Fruit fly (Drosophila melanogaster) whole organism, embryonic: Measurements from ENCODE around the gene CG42633.

Experiments
- Antp ChIP-seq: fragments of 200-800 bp; sonication (Bioruptor generic); optimal IDR thresholded peaks from 3 replicates; lab custom pipeline; 2016; ENCODE audit warnings: missing biosample characterization, missing genetic modification characterization
- BEAF-32 ChIP-seq: fragments of 200-800 bp; sonication (Bioruptor generic); optimal IDR thresholded peaks from 3 replicates; lab custom pipeline; 2017; ENCODE audit warnings: missing biosample characterization, missing genetic modification characterization, mild to moderate bottlenecking, moderate library complexity, missing genetic modification reagents
- CG10147 ChIP-seq: fragments of 200-800 bp; sonication (Bioruptor generic); optimal IDR thresholded peaks from 2 replicates; lab custom pipeline; 2019; ENCODE audit warnings: missing biosample characterization, mild to moderate bottlenecking, missing genetic modification characterization, moderate library complexity
- CG11247 ChIP-seq: fragments of 200-800 bp; sonication (Bioruptor generic); IDR thresholded peaks from 2 replicates; pipeline ENCODE4 v1.3.6; 2022; ENCODE audit warnings: missing biosample characterization, missing genetic modification characterization
- CG11398 ChIP-seq: fragments of 200-800 bp; sonication (Bioruptor generic); optimal IDR thresholded peaks from 2 replicates; lab custom pipeline; 2016; ENCODE audit warnings: missing biosample characterization, missing genetic modification characterization
- CG11696 ChIP-seq: fragments of 200-800 bp; sonication (Bioruptor generic); IDR thresholded peaks from 2 replicates; pipeline ENCODE4 v1.3.6; 2022; ENCODE audit warnings: missing biosample characterization, missing genetic modification characterization
- CG14860 ChIP-seq: fragments of 200-800 bp; sonication (Bioruptor generic); IDR thresholded peaks from 3 replicates; pipeline ENCODE4 v1.3.6; 2022; ENCODE audit warnings: missing biosample characterization, missing genetic modification characterization; ENCODE audit not compliant: partially characterized antibody
- CG14965 ChIP-seq: fragments of 200-800 bp; sonication (Bioruptor generic); optimal IDR thresholded peaks from 2 replicates; lab custom pipeline; 2016; ENCODE audit warnings: missing biosample characterization, missing genetic modification characterization, borderline replicate concordance
- CG16863 ChIP-seq: fragments of 200-800 bp; sonication (Bioruptor generic); optimal IDR thresholded peaks from 3 replicates; lab custom pipeline; 2016; ENCODE audit warnings: missing biosample characterization, missing genetic modification characterization
- CG17186 ChIP-seq: fragments of 200-800 bp; sonication (Bioruptor generic); optimal IDR thresholded peaks from 3 replicates; lab custom pipeline; 2017; ENCODE audit warnings: missing biosample characterization, missing genetic modification reagents, missing genetic modification characterization
- CG17829 ChIP-seq: fragments of 200-800 bp; optimal IDR thresholded peaks from 2 replicates; lab custom pipeline; 2019; ENCODE audit warnings: missing biosample characterization, mild to moderate bottlenecking, missing genetic modification characterization, moderate library complexity
- CG18764 ChIP-seq: fragments of 200-800 bp; sonication (Bioruptor generic); optimal IDR thresholded peaks from 3 replicates; lab custom pipeline; 2016; ENCODE audit warnings: missing biosample characterization, missing genetic modification characterization
- CG30403 ChIP-seq: fragments of 200-800 bp; sonication (Bioruptor generic); optimal IDR thresholded peaks from 3 replicates; lab custom pipeline; 2016; ENCODE audit warnings: missing biosample characterization, missing genetic modification characterization
- CG31224 ChIP-seq: fragments of 200-800 bp; sonication (Bioruptor generic); IDR thresholded peaks from 2 replicates; pipeline ENCODE4 v1.3.6; 2022; ENCODE audit warnings: missing biosample characterization, missing genetic modification characterization
- CG3163 ChIP-seq: fragments of 200-800 bp; sonication (Bioruptor generic); optimal IDR thresholded peaks from 3 replicates; lab custom pipeline; 2016; ENCODE audit warnings: missing biosample characterization, missing genetic modification characterization
- CG34224 ChIP-seq: fragments of 200-800 bp; sonication (Bioruptor generic); IDR thresholded peaks from 3 replicates; pipeline ENCODE4 v1.3.6; 2022; ENCODE audit warnings: missing biosample characterization, missing genetic modification characterization; ENCODE audit not compliant: partially characterized antibody
- CG6654 ChIP-seq: fragments of 200-800 bp; sonication (Bioruptor generic); optimal IDR thresholded peaks from 2 replicates; lab custom pipeline; 2017; ENCODE audit warnings: missing biosample characterization, mild to moderate bottlenecking, missing genetic modification characterization
- CG7839 ChIP-seq: fragments of 200-800 bp; sonication (Bioruptor generic); optimal IDR thresholded peaks from 3 replicates; lab custom pipeline; 2018; ENCODE audit warnings: missing biosample characterization, mild to moderate bottlenecking, missing genetic modification characterization, moderate library complexity
- CG9817 ChIP-seq: fragments of 200-800 bp; sonication (Bioruptor generic); optimal IDR thresholded peaks from 2 replicates; lab custom pipeline; 2018; ENCODE audit warnings: missing biosample characterization, mild to moderate bottlenecking, missing genetic modification characterization, moderate library complexity
- Dad ChIP-seq: fragments of 200-800 bp; sonication (Bioruptor generic); optimal IDR thresholded peaks from 3 replicates; lab custom pipeline; 2016; ENCODE audit warnings: missing biosample characterization, missing genetic modification characterization
- Ets97D ChIP-seq: fragments of 200-800 bp; sonication (Bioruptor generic); optimal IDR thresholded peaks from 3 replicates; lab custom pipeline; 2016; ENCODE audit warnings: missing biosample characterization, missing genetic modification characterization
- MESR4 ChIP-seq: fragments of 200-800 bp; sonication (Bioruptor generic); optimal IDR thresholded peaks from 2 replicates; lab custom pipeline; 2018; ENCODE audit warnings: missing biosample characterization, mild to moderate bottlenecking, missing genetic modification characterization, moderate library complexity
- Max ChIP-seq: fragments of 200-800 bp; sonication (Bioruptor generic); optimal IDR thresholded peaks from 2 replicates; lab custom pipeline; 2016; ENCODE audit warnings: missing biosample characterization, mild to moderate bottlenecking, missing genetic modification characterization
- Med ChIP-seq: fragments of 200-800 bp; sonication (Bioruptor generic); peaks from one replicate; lab custom pipeline; 2016; ENCODE audit warnings: missing biosample characterization, missing genetic modification characterization, mild to moderate bottlenecking, inconsistent platforms, moderate library complexity
- NFAT ChIP-seq: fragments of 200-800 bp; sonication (Bioruptor generic); IDR thresholded peaks from 2 replicates; pipeline ENCODE4 v1.3.6; 2022; ENCODE audit warnings: missing biosample characterization, missing genetic modification characterization
- NfI ChIP-seq: fragments of 200-800 bp; sonication (Bioruptor generic); optimal IDR thresholded peaks from 3 replicates; lab custom pipeline; 2018; ENCODE audit warnings: missing biosample characterization, mild to moderate bottlenecking, missing genetic modification characterization, moderate library complexity
- Opbp ChIP-seq: fragments of 200-800 bp; sonication (Bioruptor generic); IDR thresholded peaks from 3 replicates; pipeline ENCODE4 v1.3.6; 2022; ENCODE audit warnings: missing biosample characterization, missing genetic modification characterization; ENCODE audit not compliant: partially characterized antibody
- Sox100B ChIP-seq: fragments of 200-800 bp; sonication (Bioruptor generic); optimal IDR thresholded peaks from 3 replicates; lab custom pipeline; 2018; ENCODE audit warnings: missing biosample characterization, mild to moderate bottlenecking, missing genetic modification characterization
- Sry-β ChIP-seq: fragments of 200-800 bp; sonication (Bioruptor generic); optimal IDR thresholded peaks from 2 replicates; lab custom pipeline; 2018; ENCODE audit warnings: missing biosample characterization, mild to moderate bottlenecking, missing genetic modification characterization, moderate library complexity
- al ChIP-seq: fragments of 200-800 bp; sonication (Bioruptor generic); IDR thresholded peaks from 2 replicates; pipeline ENCODE4 v1.3.6; 2022; ENCODE audit warnings: missing biosample characterization, missing genetic modification characterization
- ara ChIP-seq: fragments of 200-800 bp; sonication (Bioruptor generic); IDR thresholded peaks from 2 replicates; pipeline ENCODE4 v1.3.6; 2022; ENCODE audit warnings: missing biosample characterization, missing genetic modification characterization
- az2 ChIP-seq: fragments of 200-800 bp; sonication (Bioruptor generic); optimal IDR thresholded peaks from 3 replicates; lab custom pipeline; 2016; ENCODE audit warnings: missing biosample characterization, missing genetic modification characterization
- bbx ChIP-seq: fragments of 200-800 bp; sonication (Bioruptor generic); IDR thresholded peaks from 2 replicates; pipeline ENCODE4 v1.3.6; 2022; ENCODE audit warnings: missing biosample characterization, missing genetic modification characterization; ENCODE audit not compliant: partially characterized antibody
- chinmo ChIP-seq: fragments of 200-800 bp; sonication (Bioruptor generic); IDR thresholded peaks from 4 replicates; pipeline ENCODE4 v1.3.6; 2022; ENCODE audit warnings: missing biosample characterization, missing genetic modification characterization; ENCODE audit not compliant: partially characterized antibody
- croc ChIP-seq: fragments of 200-800 bp; sonication (Bioruptor generic); conservative IDR thresholded peaks from 3 replicates; pipeline ENCODE4 v1.3.6; 2022; ENCODE audit warnings: missing biosample characterization, missing genetic modification characterization
- crp ChIP-seq, 2 experiments: fragments of 200-800 bp; sonication (Bioruptor generic); optimal IDR thresholded peaks; 2 replicates in 1 of 2; 3 replicates in 1 of 2; lab custom pipeline; 2017; ENCODE audit warnings: missing biosample characterization in 2 of 2, missing genetic modification characterization in 2 of 2, mild to moderate bottlenecking in 1 of 2, moderate library complexity in 1 of 2
- dpn ChIP-seq, 2 experiments: fragments of 200-800 bp; sonication (Bioruptor generic); optimal IDR thresholded peaks; 3 replicates each; lab custom pipeline; 2016; ENCODE audit warnings: missing biosample characterization in 2 of 2, missing genetic modification characterization in 2 of 2
- fd64A ChIP-seq: fragments of 200-800 bp; sonication (Bioruptor generic); optimal IDR thresholded peaks from 3 replicates; lab custom pipeline; 2018; ENCODE audit warnings: missing biosample characterization, mild to moderate bottlenecking, missing genetic modification characterization
- grau ChIP-seq: fragments of 200-800 bp; optimal IDR thresholded peaks from 3 replicates; lab custom pipeline; 2019; ENCODE audit warnings: missing biosample characterization, mild to moderate bottlenecking, missing genetic modification characterization, moderate library complexity
- hbn ChIP-seq: fragments of 200-800 bp; sonication (Bioruptor generic); IDR thresholded peaks from 2 replicates; pipeline ENCODE4 v1.3.6; 2022; ENCODE audit warnings: missing biosample characterization, missing genetic modification characterization; ENCODE audit not compliant: partially characterized antibody
- ken ChIP-seq: fragments of 200-800 bp; sonication (Bioruptor generic); IDR thresholded peaks from 3 replicates; pipeline ENCODE4 v1.3.6; 2022; ENCODE audit warnings: missing biosample characterization, missing genetic modification characterization
- lola ChIP-seq, 3 experiments: fragments of >200 bp in 2 of 3; fragments of 200-800 bp in 1 of 3; sonication (Bioruptor generic) in 1 of 3; optimal IDR thresholded peaks; 2 replicates each; lab custom pipeline; 2017 to 2019; ENCODE audit warnings: missing biosample characterization in 3 of 3, missing genetic modification characterization in 3 of 3, mild to moderate bottlenecking in 1 of 3, moderate library complexity in 1 of 3
- nerfin-2 ChIP-seq: fragments of 200-800 bp; sonication (Bioruptor generic); IDR thresholded peaks from 2 replicates; pipeline ENCODE4 v1.3.6; 2022; ENCODE audit warnings: missing biosample characterization, missing genetic modification characterization; ENCODE audit not compliant: partially characterized antibody
- otp ChIP-seq: fragments of 200-800 bp; sonication (Bioruptor generic); IDR thresholded peaks from 3 replicates; pipeline ENCODE4, ENCODE4 v1.3.6; 2022; ENCODE audit warnings: missing biosample characterization, missing genetic modification characterization
- pb ChIP-seq: fragments of 200-800 bp; sonication (Bioruptor generic); optimal IDR thresholded peaks from 3 replicates; lab custom pipeline; 2016; ENCODE audit warnings: missing biosample characterization, missing genetic modification characterization
- sd ChIP-seq: fragments of 200-800 bp; sonication (Bioruptor generic); optimal IDR thresholded peaks from 3 replicates; lab custom pipeline; 2018; ENCODE audit warnings: missing biosample characterization, mild to moderate bottlenecking, missing genetic modification characterization, moderate library complexity
- sens ChIP-seq: fragments of 200-800 bp; sonication (Bioruptor generic); peaks from one replicate; lab custom pipeline; 2016; ENCODE audit warnings: missing biosample characterization, missing genetic modification characterization
- sima ChIP-seq: fragments of 200-800 bp; sonication (Bioruptor generic); optimal IDR thresholded peaks from 2 replicates; lab custom pipeline; 2016; ENCODE audit warnings: missing biosample characterization, missing genetic modification characterization
- tx ChIP-seq: fragments of 200-800 bp; sonication (Bioruptor generic); optimal IDR thresholded peaks from 2 replicates; lab custom pipeline; 2016; ENCODE audit warnings: missing biosample characterization, missing genetic modification characterization

CG42633 gene

dm6 chr3R:10788186-10788585 lies 6.1 kb upstream of the CG42633 start, which contains the start of the genes Art1 and Mcm5 (continued):
- TF ChIP-seq Antp (GFP tag; lab: Kevin White, UChicago) = peak; percentile 53
- peak; percentile 25; the same call in 1 of the 2 replicates for TF ChIP-seq NFAT
- no peak for TF ChIP-seq Sry-β (GFP tag; lab: Kevin White, UChicago)
- TF ChIP-seq sens = peak; percentile 85
- peak; percentile 56 to 61 for TF ChIP-seq dpn (GFP tag; optimal IDR thresholded peaks at IDR 0.05; lab: Kevin White, UChicago)
- no peak for TF ChIP-seq CG14965
- TF ChIP-seq sd (tag; lab: Kevin White, UChicago) = peak; percentile 16
- TF ChIP-seq fd64A (GFP tag; lab: Kevin White, UChicago) = no peak
- TF ChIP-seq CG10147 (GFP tag; lab: Kevin White, UChicago) = peak; percentile 64
- TF ChIP-seq Med = peak; percentile 91
- TF ChIP-seq chinmo (GFP tag; lab: Robert Waterston, UW) = 0 out of 4 replicates have a peak, but pooled peaks have one; percentile 73
- TF ChIP-seq Dad (GFP tag; lab: Kevin White, UChicago) = peak; percentile 49
- TF ChIP-seq CG31224 (GFP tag; lab: Robert Waterston, UW) = no peak
- peak; percentile 90 for TF ChIP-seq CG14860
- TF ChIP-seq Sox100B = peak; percentile 8
- TF ChIP-seq CG18764 = peak; percentile 27
- TF ChIP-seq sima (GFP tag; lab: Kevin White, UChicago) = no peak
- TF ChIP-seq ken (GFP tag; lab: Robert Waterston, UW) = 0 out of 3 replicates have a peak, but pooled peaks have one; percentile 51
- TF ChIP-seq croc (GFP tag; lab: Robert Waterston, UW) = peak; percentile 17; the same call in 1 of the 3 replicates
- TF ChIP-seq MESR4 = peak; percentile 11
- peak; percentile 67 for TF ChIP-seq CG30403 (GFP tag; lab: Kevin White, UChicago)
- TF ChIP-seq CG6654 (GFP tag; lab: Kevin White, UChicago) = no peak
- TF ChIP-seq NfI = peak; percentile 33
- TF ChIP-seq nerfin-2 (GFP tag; lab: Robert Waterston, UW) = peak; percentile 83
- TF ChIP-seq CG16863 = peak; percentile 37
- peak; percentile 91 for TF ChIP-seq hbn (GFP tag; lab: Robert Waterston, UW)
- no peak for TF ChIP-seq pb
- peak; percentile 49 for TF ChIP-seq CG17829
- peak; percentile 30 for TF ChIP-seq tx (GFP tag; lab: Kevin White, UChicago)
- TF ChIP-seq Max = peak; percentile 83
- TF ChIP-seq grau (tag; lab: Kevin White, UChicago) = peak; percentile 48
- TF ChIP-seq CG11398 (GFP tag; lab: Kevin White, UChicago) = peak; percentile 8
- TF ChIP-seq CG17186 (GFP tag; lab: Kevin White, UChicago) = peak; percentile 82
- peak; percentile 17 for TF ChIP-seq az2 (GFP tag; lab: Kevin White, UChicago)
- TF ChIP-seq CG3163 = peak; percentile 51
- TF ChIP-seq CG7839 = no peak
- no peak for TF ChIP-seq otp
- peak; percentile 80 for TF ChIP-seq Ets97D (GFP tag; lab: Kevin White, UChicago)
- TF ChIP-seq CG11247 (GFP tag; lab: Robert Waterston, UW) = 0 out of 2 replicates have a peak, but pooled peaks have one; percentile 38
- peak in 1 of 2 experiments; percentile 49 for TF ChIP-seq crp (GFP tag; optimal IDR thresholded peaks at IDR 0.05; lab: Kevin White, UChicago)
- TF ChIP-seq ara (GFP tag; lab: Robert Waterston, UW) = no peak
- TF ChIP-seq al (GFP tag; lab: Robert Waterston, UW) = 0 out of 2 replicates have a peak, but pooled peaks have one; percentile 31
- TF ChIP-seq bbx (GFP tag; lab: Robert Waterston, UW) = peak; percentile 80
- TF ChIP-seq CG9817 (tag; lab: Kevin White, UChicago) = peak; percentile 45
- TF ChIP-seq BEAF-32 (GFP tag; lab: Kevin White, UChicago) = peak; percentile 99
- TF ChIP-seq CG11696 (GFP tag; lab: Robert Waterston, UW) = no peak
- TF ChIP-seq Opbp (GFP tag; lab: Robert Waterston, UW) = peak; percentile 80
- peak in 1 of 3 experiments; percentile 42 for TF ChIP-seq lola (GFP tag; optimal IDR thresholded peaks at IDR 0.05; lab: Kevin White, UChicago)
- TF ChIP-seq CG34224 (GFP tag; lab: Robert Waterston, UW) = peak; percentile 91
